Comparison of ENCODE assay signal across 2 fruit fly cellular contexts in genomic region chr3R:16954423-16954822, dm6.
TF ChIP-seq lines count a peak whose summit lies in the region.

No protein-coding gene starts in this region.

- TF ChIP-seq CTCF in whole organism, embryonic (GFP tag; optimal IDR thresholded peaks at IDR 0.05; lab: Kevin White, UChicago): no peak

TF ChIP-seq in whole organism, embryonic, 481 proteins besides CTCF, POLR2A, EP300 and RAD21:
- TF ChIP-seq CG12769 (tag; optimal IDR thresholded peaks at IDR 0.05; lab: Kevin White, UChicago): peak; percentile 80
- TF ChIP-seq ERR (GFP tag; optimal IDR thresholded peaks at IDR 0.05; lab: Kevin White, UChicago): no peak
- peak; percentile 93 for TF ChIP-seq vvl (GFP tag; IDR thresholded peaks at IDR 0.05; lab: Robert Waterston, UW)
- peak; percentile 3 for TF ChIP-seq Nf-YB (GFP tag; optimal IDR thresholded peaks at IDR 0.05; lab: Kevin White, UChicago)
- TF ChIP-seq Abd-B (GFP tag; optimal IDR thresholded peaks at IDR 0.05; lab: Kevin White, UChicago): peak; percentile 21
TF ChIP-seq in whole organism, embryonic: peak in this region for 4.

TF ChIP-seq in whole organism, prepupa, 60 proteins besides CTCF, POLR2A, EP300 and RAD21:
- TF ChIP-seq CG10631 (GFP tag; optimal IDR thresholded peaks at IDR 0.05; lab: Kevin White, UChicago) (no peak), CG6276 (GFP tag; optimal IDR thresholded peaks at IDR 0.05; lab: Kevin White, UChicago) (no peak), CG16779 (tag; optimal IDR thresholded peaks at IDR 0.05; lab: Kevin White, UChicago) (no peak), dsx (GFP tag; optimal IDR thresholded peaks at IDR 0.05; lab: Kevin White, UChicago; ENCODE audit: poor library complexity, severe bottlenecking) (peak; percentile 31), CG8632 (GFP tag; optimal IDR thresholded peaks at IDR 0.05; lab: Kevin White, UChicago) (no peak), svp (GFP tag; lab: Kevin White, UChicago) (peak; percentile 14)
TF ChIP-seq in whole organism, prepupa: peak in this region for 2.
